Fruit fly (Drosophila melanogaster) whole organism, embryonic: Measurements from ENCODE around the gene Ldh.

Source experiments
- BtbVII ChIP-seq: fragments of 200-800 bp; sonication (Bioruptor generic); optimal IDR thresholded peaks from 3 replicates; lab custom pipeline; 2017; ENCODE audit warnings: missing biosample characterization, mild to moderate bottlenecking, missing genetic modification characterization
- CG10462 ChIP-seq: fragments of 200-800 bp; sonication (Bioruptor generic); optimal IDR thresholded peaks from 2 replicates; lab custom pipeline; 2016; ENCODE audit warnings: missing biosample characterization, missing genetic modification characterization
- CG11247 ChIP-seq: fragments of 200-800 bp; sonication (Bioruptor generic); IDR thresholded peaks from 2 replicates; pipeline ENCODE4 v1.3.6; 2022; ENCODE audit warnings: missing biosample characterization, missing genetic modification characterization
- CG11504 ChIP-seq: fragments of 200-800 bp; sonication (Bioruptor generic); optimal IDR thresholded peaks from 3 replicates; lab custom pipeline; 2019; ENCODE audit warnings: missing biosample characterization, mild to moderate bottlenecking, missing genetic modification characterization, moderate library complexity
- CG12942 ChIP-seq: fragments of 200-800 bp; sonication (Bioruptor generic); optimal IDR thresholded peaks from 3 replicates; lab custom pipeline; 2016; ENCODE audit warnings: missing biosample characterization, missing genetic modification characterization
- CG15269 ChIP-seq: fragments of 200-800 bp; sonication (Bioruptor generic); optimal IDR thresholded peaks from 2 replicates; lab custom pipeline; 2018; ENCODE audit warnings: missing biosample characterization, mild to moderate bottlenecking, missing genetic modification characterization, moderate library complexity
- CG1529 ChIP-seq: fragments of 200-800 bp; sonication (Bioruptor generic); optimal IDR thresholded peaks from 3 replicates; lab custom pipeline; 2018; ENCODE audit warnings: missing biosample characterization, missing genetic modification characterization
- CG1647 ChIP-seq: fragments of 200-800 bp; sonication (Bioruptor generic); optimal IDR thresholded peaks from 3 replicates; lab custom pipeline; 2016; ENCODE audit warnings: missing biosample characterization, missing genetic modification characterization
- CG17186 ChIP-seq: fragments of 200-800 bp; sonication (Bioruptor generic); optimal IDR thresholded peaks from 3 replicates; lab custom pipeline; 2017; ENCODE audit warnings: missing biosample characterization, missing genetic modification reagents, missing genetic modification characterization
- CG17912 ChIP-seq: fragments of 200-800 bp; sonication (Bioruptor generic); optimal IDR thresholded peaks from 2 replicates; lab custom pipeline; 2018; ENCODE audit warnings: missing biosample characterization, mild to moderate bottlenecking, missing genetic modification characterization
- CG18476 ChIP-seq: fragments of 200-800 bp; sonication (Bioruptor generic); optimal IDR thresholded peaks from 2 replicates; lab custom pipeline; 2016; ENCODE audit warnings: missing biosample characterization, mild to moderate bottlenecking, missing genetic modification characterization
- CG3847 ChIP-seq: fragments of 200-800 bp; sonication (Bioruptor generic); IDR thresholded peaks from 2 replicates; pipeline ENCODE4 v1.3.6; 2022; ENCODE audit warnings: missing biosample characterization, missing genetic modification characterization
- CG6689 ChIP-seq: fragments of 200-800 bp; sonication (Bioruptor generic); IDR thresholded peaks from 2 replicates; pipeline ENCODE4 v1.3.6; 2022; ENCODE audit warnings: missing biosample characterization, missing genetic modification characterization
- CG6813 ChIP-seq: fragments of 200-800 bp; sonication (Bioruptor generic); optimal IDR thresholded peaks from 2 replicates; lab custom pipeline; 2017; ENCODE audit warnings: missing biosample characterization, missing genetic modification characterization, mild to moderate bottlenecking, moderate library complexity, missing genetic modification reagents
- CG7271 ChIP-seq: fragments of 200-800 bp; sonication (Bioruptor generic); optimal IDR thresholded peaks from 2 replicates; lab custom pipeline; 2018; ENCODE audit warnings: missing biosample characterization, mild to moderate bottlenecking, missing genetic modification characterization, moderate library complexity
- Chrac-16 ChIP-seq: fragments of 200-800 bp; sonication (Bioruptor generic); optimal IDR thresholded peaks from 3 replicates; lab custom pipeline; 2016; ENCODE audit warnings: missing biosample characterization, missing genetic modification characterization
- Dad ChIP-seq: fragments of 200-800 bp; sonication (Bioruptor generic); optimal IDR thresholded peaks from 3 replicates; lab custom pipeline; 2016; ENCODE audit warnings: missing biosample characterization, missing genetic modification characterization
- Dek ChIP-seq: fragments of 200-800 bp; sonication (Bioruptor generic); optimal IDR thresholded peaks from 3 replicates; lab custom pipeline; 2019; ENCODE audit warnings: missing biosample characterization, mild to moderate bottlenecking, missing genetic modification characterization, moderate library complexity
- Doc3 ChIP-seq: fragments of 200-800 bp; sonication (Bioruptor generic); IDR thresholded peaks from 3 replicates; pipeline ENCODE4 v1.3.6; 2022; ENCODE audit warnings: missing biosample characterization, missing genetic modification characterization; ENCODE audit not compliant: partially characterized antibody
- Dref ChIP-seq: fragments of 200-800 bp; sonication (Bioruptor generic); IDR thresholded peaks from 2 replicates; pipeline ENCODE4 v1.3.6; 2022; ENCODE audit warnings: missing biosample characterization, missing genetic modification characterization
- Elba2 ChIP-seq: fragments of 200-800 bp; sonication (Bioruptor generic); optimal IDR thresholded peaks from 3 replicates; lab custom pipeline; 2016; ENCODE audit warnings: missing biosample characterization, missing genetic modification characterization
- Kr ChIP-seq: fragments of 200-800 bp; sonication (Bioruptor generic); optimal IDR thresholded peaks from 2 replicates; lab custom pipeline; 2017; ENCODE audit warnings: missing biosample characterization, mild to moderate bottlenecking, missing genetic modification characterization
- MBD-R2 ChIP-seq: fragments of 200-800 bp; sonication (Bioruptor generic); IDR thresholded peaks from 2 replicates; pipeline ENCODE4 v1.3.6; 2022; ENCODE audit warnings: missing biosample characterization, missing genetic modification characterization
- NfI ChIP-seq: fragments of 200-800 bp; sonication (Bioruptor generic); optimal IDR thresholded peaks from 3 replicates; lab custom pipeline; 2018; ENCODE audit warnings: missing biosample characterization, mild to moderate bottlenecking, missing genetic modification characterization, moderate library complexity
- Oaz ChIP-seq: fragments of 200-800 bp; sonication (Bioruptor generic); IDR thresholded peaks from 2 replicates; pipeline ENCODE4 v1.3.6; 2022; ENCODE audit warnings: missing biosample characterization, missing genetic modification characterization
- Pdp1 ChIP-seq, 2 experiments: fragments of 200-800 bp; sonication (Bioruptor generic); optimal IDR thresholded peaks; 3 replicates each; lab custom pipeline; 2016; ENCODE audit warnings: missing biosample characterization in 2 of 2, missing genetic modification characterization in 2 of 2, mild to moderate bottlenecking in 1 of 2, moderate library complexity in 1 of 2
- Rx ChIP-seq: fragments of 200-800 bp; sonication (Bioruptor generic); IDR thresholded peaks from 2 replicates; pipeline ENCODE4 v1.3.6; 2022; ENCODE audit warnings: missing biosample characterization, missing genetic modification characterization
- Tbp ChIP-seq: fragments of >200 bp; optimal IDR thresholded peaks from 2 replicates; lab custom pipeline; 2018; ENCODE audit warnings: missing biosample characterization, missing genetic modification characterization
- abd-A ChIP-seq: fragments of 200-800 bp; sonication (Bioruptor generic); optimal IDR thresholded peaks from 3 replicates; lab custom pipeline; 2019; ENCODE audit warnings: missing biosample characterization, mild to moderate bottlenecking, missing genetic modification characterization, moderate library complexity
- az2 ChIP-seq: fragments of 200-800 bp; sonication (Bioruptor generic); optimal IDR thresholded peaks from 3 replicates; lab custom pipeline; 2016; ENCODE audit warnings: missing biosample characterization, missing genetic modification characterization
- btn ChIP-seq: fragments of 200-800 bp; sonication (Bioruptor generic); optimal IDR thresholded peaks from 2 replicates; lab custom pipeline; 2016; ENCODE audit warnings: missing biosample characterization, missing genetic modification characterization
- chm ChIP-seq: fragments of 200-800 bp; sonication (Bioruptor generic); IDR thresholded peaks from 2 replicates; pipeline ENCODE4 v1.3.6; 2022; ENCODE audit warnings: missing biosample characterization, missing genetic modification characterization
- ci ChIP-seq: fragments of 200-800 bp; sonication (Bioruptor generic); IDR thresholded peaks from 3 replicates; pipeline ENCODE4 v1.3.6; 2022; ENCODE audit warnings: missing biosample characterization, missing genetic modification characterization
- dmrt11E ChIP-seq: fragments of 200-800 bp; sonication (Bioruptor generic); optimal IDR thresholded peaks from 3 replicates; lab custom pipeline; 2018; ENCODE audit warnings: missing biosample characterization, mild to moderate bottlenecking, missing genetic modification characterization, moderate library complexity
- ewg ChIP-seq: fragments of 200-800 bp; sonication (Bioruptor generic); optimal IDR thresholded peaks from 3 replicates; lab custom pipeline; 2017; ENCODE audit warnings: mild to moderate bottlenecking, missing biosample characterization, missing genetic modification reagents, missing genetic modification characterization
- fu2 ChIP-seq: fragments of 200-800 bp; sonication (Bioruptor generic); optimal IDR thresholded peaks from 2 replicates; lab custom pipeline; 2016; ENCODE audit warnings: missing biosample characterization, missing genetic modification characterization
- lmd ChIP-seq: fragments of 200-800 bp; sonication (Bioruptor generic); IDR thresholded peaks from 2 replicates; pipeline ENCODE4 v1.3.6; 2022; ENCODE audit warnings: missing biosample characterization, missing genetic modification characterization
- nmo ChIP-seq: fragments of 200-800 bp; sonication (Bioruptor generic); optimal IDR thresholded peaks from 2 replicates; lab custom pipeline; 2018; ENCODE audit warnings: missing biosample characterization, mild to moderate bottlenecking, missing genetic modification characterization, moderate library complexity
- odd ChIP-seq: fragments of 200-800 bp; sonication (Bioruptor generic); optimal IDR thresholded peaks from 2 replicates; lab custom pipeline; 2017; ENCODE audit warnings: missing biosample characterization, mild to moderate bottlenecking, missing genetic modification characterization
- org-1 ChIP-seq: fragments of 200-800 bp; sonication (Bioruptor generic); optimal IDR thresholded peaks from 2 replicates; lab custom pipeline; 2017; ENCODE audit warnings: missing biosample characterization, missing genetic modification characterization
- prd ChIP-seq, 3 experiments: fragments of >200 bp in 2 of 3; fragments of 200-800 bp in 1 of 3; sonication (Bioruptor generic) in 1 of 3; optimal IDR thresholded peaks in 2 of 3; IDR thresholded peaks in 1 of 3; 2 replicates in 2 of 3; 3 replicates in 1 of 3; pipeline versions ENCODE4 v1.3.6 to Lab custom; 2017 to 2022; ENCODE audit warnings: missing biosample characterization in 1 of 3, missing genetic modification characterization in 1 of 3
- pum ChIP-seq: fragments of 200-800 bp; sonication (Bioruptor generic); optimal IDR thresholded peaks from 2 replicates; lab custom pipeline; 2016; ENCODE audit warnings: missing biosample characterization, missing genetic modification characterization
- schlank ChIP-seq: fragments of 200-800 bp; sonication (Bioruptor generic); optimal IDR thresholded peaks from 2 replicates; lab custom pipeline; 2018; ENCODE audit warnings: missing biosample characterization, mild to moderate bottlenecking, missing genetic modification characterization
- shn ChIP-seq: fragments of 200-800 bp; sonication (Bioruptor generic); optimal IDR thresholded peaks from 3 replicates; lab custom pipeline; 2016; ENCODE audit warnings: missing biosample characterization, missing genetic modification characterization
- tap ChIP-seq: fragments of 200-800 bp; optimal IDR thresholded peaks from 3 replicates; lab custom pipeline; 2019; ENCODE audit warnings: missing biosample characterization, mild to moderate bottlenecking, missing genetic modification characterization, moderate library complexity
- tll ChIP-seq, 2 experiments: fragments of 200-800 bp in 1 of 2; fragments of >200 bp in 1 of 2; sonication (Bioruptor generic) in 1 of 2; optimal IDR thresholded peaks; 2 replicates each; lab custom pipeline; 2017 to 2019; ENCODE audit warnings: missing biosample characterization in 2 of 2, missing genetic modification characterization in 2 of 2, mild to moderate bottlenecking in 1 of 2, moderate library complexity in 1 of 2
- toy ChIP-seq: fragments of 200-800 bp; sonication (Bioruptor generic); IDR thresholded peaks from 2 replicates; pipeline ENCODE4 v1.3.6; 2022; ENCODE audit warnings: missing biosample characterization, missing genetic modification characterization
- unc-4 ChIP-seq: fragments of 200-800 bp; sonication (Bioruptor generic); IDR thresholded peaks from 2 replicates; pipeline ENCODE4 v1.3.6; 2022; ENCODE audit warnings: missing biosample characterization, missing genetic modification characterization; ENCODE audit not compliant: partially characterized antibody

The Ldh gene

DNA sequence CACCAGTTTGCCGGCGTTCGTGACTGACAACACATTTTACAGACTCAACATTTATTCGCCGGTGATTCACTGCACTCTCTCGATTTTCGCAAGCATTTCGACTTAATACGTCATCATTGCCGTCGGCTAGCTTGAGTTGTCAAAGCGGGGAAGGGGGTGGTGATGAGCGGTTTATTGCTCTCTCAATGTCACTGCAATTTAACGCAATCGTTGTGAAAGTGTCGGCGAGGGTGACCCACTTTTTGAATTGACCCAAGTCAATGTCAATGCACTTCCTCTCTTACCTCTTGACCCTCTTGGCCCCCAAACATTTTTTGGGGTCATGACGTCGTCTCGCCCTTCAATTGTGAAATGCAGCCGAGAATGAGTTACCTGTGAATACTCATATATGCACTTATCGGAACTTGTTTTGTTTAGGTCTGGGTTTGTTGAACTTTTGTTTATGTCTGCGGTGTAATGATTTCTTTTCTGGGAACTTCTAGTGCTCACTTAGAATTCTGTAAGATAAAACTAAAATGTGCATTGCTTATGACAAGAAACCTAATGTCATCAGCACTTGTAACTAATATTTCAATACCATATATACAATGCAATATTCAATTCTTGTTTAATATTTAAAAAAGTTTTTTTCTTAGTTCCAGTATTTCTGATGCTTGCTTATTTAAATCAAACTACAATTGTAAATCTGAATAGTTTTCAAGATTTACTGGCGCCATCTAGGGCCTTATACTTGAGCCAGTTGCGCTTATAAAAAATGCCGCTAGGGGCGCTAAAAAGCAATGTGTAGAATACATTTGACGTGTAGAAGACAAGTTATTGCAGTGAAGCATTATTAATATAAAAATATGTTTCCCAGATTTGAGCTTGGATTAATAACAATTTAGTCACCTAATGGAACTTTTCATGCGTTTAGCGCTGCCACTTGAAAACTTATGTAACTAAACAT lies 1.7 kb upstream of the Ldh start (continued):
- TF ChIP-seq Dref (GFP tag; lab: Robert Waterston, UW): no peak
- TF ChIP-seq CG18476 (GFP tag; lab: Kevin White, UChicago): no peak
- no peak for TF ChIP-seq odd (GFP tag; lab: Kevin White, UChicago)
- TF ChIP-seq ci (GFP tag; lab: Robert Waterston, UW): peak; percentile 68; the same call in 1 of the 3 replicates
- no peak for TF ChIP-seq org-1 (GFP tag; lab: Kevin White, UChicago)
- no peak for TF ChIP-seq Dad
- TF ChIP-seq prd (optimal IDR thresholded peaks at IDR 0.05; lab: Kevin White, UChicago): no peak
- peak; percentile 59; the same call in 2 of the 3 replicates for TF ChIP-seq prd (GFP tag; IDR thresholded peaks at IDR 0.05; lab: Robert Waterston, UW)
- TF ChIP-seq pum (GFP tag; lab: Kevin White, UChicago): peak; percentile 28
- peak; percentile 61 for TF ChIP-seq Chrac-16 (GFP tag; lab: Kevin White, UChicago)
- TF ChIP-seq lmd (GFP tag; lab: Robert Waterston, UW): peak; percentile 40; the same call in 1 of the 2 replicates
- TF ChIP-seq NfI (GFP tag; lab: Kevin White, UChicago): peak; percentile 58
- peak; percentile 43 to 70 for TF ChIP-seq Pdp1 (GFP tag; optimal IDR thresholded peaks at IDR 0.05; lab: Kevin White, UChicago)
- peak; percentile 51 for TF ChIP-seq az2 (GFP tag; lab: Kevin White, UChicago)
- TF ChIP-seq abd-A (tag; lab: Kevin White, UChicago): no peak
- TF ChIP-seq ewg: peak; percentile 13
- peak; percentile 76 for TF ChIP-seq CG11247 (GFP tag; lab: Robert Waterston, UW)
- no peak for TF ChIP-seq CG1529 (GFP tag; lab: Kevin White, UChicago)
- no peak for TF ChIP-seq Oaz (GFP tag; lab: Robert Waterston, UW)
- TF ChIP-seq Tbp (GFP tag; lab: Kevin White, UChicago): no peak
- TF ChIP-seq nmo (GFP tag; lab: Kevin White, UChicago): peak; percentile 38
- peak; percentile 29 for TF ChIP-seq CG12942 (GFP tag; lab: Kevin White, UChicago)
- TF ChIP-seq tap: no peak
- TF ChIP-seq CG17912: peak; percentile 5
- no peak for TF ChIP-seq Elba2 (GFP tag; lab: Kevin White, UChicago)
- no peak for TF ChIP-seq unc-4
- TF ChIP-seq CG1647 (GFP tag; lab: Kevin White, UChicago): no peak
- peak; percentile 58 for TF ChIP-seq CG3847 (GFP tag; lab: Robert Waterston, UW)
- TF ChIP-seq CG15269 (tag; lab: Kevin White, UChicago): peak; percentile 42
- TF ChIP-seq CG11504 (tag; lab: Kevin White, UChicago): peak; percentile 63
- peak; percentile 40 for TF ChIP-seq dmrt11E (tag; lab: Kevin White, UChicago)
- no peak for TF ChIP-seq CG10462 (GFP tag; lab: Kevin White, UChicago)
- no peak for TF ChIP-seq toy (GFP tag; lab: Robert Waterston, UW)
- TF ChIP-seq CG7271 (tag; lab: Kevin White, UChicago): no peak
- TF ChIP-seq CG17186 (GFP tag; lab: Kevin White, UChicago): no peak
- peak; percentile 6 for TF ChIP-seq fu2 (GFP tag; lab: Kevin White, UChicago)
- no peak for TF ChIP-seq Doc3 (GFP tag; lab: Robert Waterston, UW)
- no peak for TF ChIP-seq btn (GFP tag; lab: Kevin White, UChicago)
- peak; percentile 8 for TF ChIP-seq shn
- TF ChIP-seq Dek (tag; lab: Kevin White, UChicago): peak; percentile 54
- no peak for TF ChIP-seq CG6689 (GFP tag; lab: Robert Waterston, UW)
- TF ChIP-seq schlank (tag; lab: Kevin White, UChicago): no peak
- TF ChIP-seq Rx: peak; percentile 25; the same call in 1 of the 2 replicates
- TF ChIP-seq CG6813: peak; percentile 29
- TF ChIP-seq BtbVII: no peak
- no peak for TF ChIP-seq tll (GFP tag; optimal IDR thresholded peaks at IDR 0.05; lab: Kevin White, UChicago)
- no peak for TF ChIP-seq MBD-R2 (GFP tag; lab: Robert Waterston, UW)
- TF ChIP-seq chm (GFP tag; lab: Robert Waterston, UW): no peak
- TF ChIP-seq Kr (GFP tag; lab: Kevin White, UChicago): no peak
